Fruit fly (Drosophila melanogaster): ENCODE data around the gene CG5618.

CG5618 gene

DNA sequence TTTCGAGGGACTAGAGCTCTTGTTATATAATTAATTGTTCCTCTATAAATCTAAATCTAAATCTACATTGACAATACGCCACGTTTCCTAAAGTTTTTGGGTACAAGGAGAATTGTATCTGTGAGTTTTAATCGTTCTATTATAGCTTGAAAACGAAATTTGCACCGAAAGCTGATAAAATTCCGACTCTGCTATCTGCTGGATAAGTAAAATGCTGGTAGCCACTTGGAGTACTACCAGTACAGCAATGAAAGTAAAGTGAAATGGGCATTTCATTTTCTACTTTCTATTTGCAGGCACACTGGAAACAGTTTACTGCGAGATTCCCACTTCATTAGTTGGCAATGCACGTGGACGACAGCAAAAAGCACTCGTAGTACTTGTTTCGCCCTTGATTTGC, at the start of gene CG5618:
CG5618 (plus strand) TSS at position 301 of the 400 bp plus-strand sequence.
- TF ChIP-seq Myc (optimal IDR thresholded peaks at IDR 0.05): no peak
- TF ChIP-seq Sin3A (optimal IDR thresholded peaks at IDR 0.05): no peak
- TF ChIP-seq h (optimal IDR thresholded peaks at IDR 0.05): no peak
- TF ChIP-seq ttk (optimal IDR thresholded peaks at IDR 0.05): no peak
- no peak for TF ChIP-seq insv (optimal IDR thresholded peaks at IDR 0.05)

DNA sequence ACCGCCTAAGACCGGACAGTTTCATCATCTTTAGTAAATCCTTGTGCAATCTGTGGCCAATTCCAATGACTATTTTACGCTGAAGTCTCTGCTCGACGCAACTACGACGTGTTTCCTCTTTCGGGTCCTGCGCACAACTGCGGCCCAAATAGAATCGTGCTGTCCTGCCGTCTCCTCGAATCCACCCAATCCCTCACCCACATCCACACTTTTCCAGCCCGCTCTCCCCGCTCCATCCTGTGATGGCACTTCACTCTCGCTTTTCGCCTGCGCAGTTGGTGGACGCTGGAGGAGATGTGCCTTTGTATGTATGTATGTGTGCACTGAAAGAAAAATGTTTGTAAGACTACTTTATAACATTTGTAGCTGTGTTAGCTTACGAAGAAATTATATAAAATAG, 47.1 kb upstream of the CG5618 start, which contains the start of gene CG32225:
CG32225 (minus strand) TSS at position 142 of the 400 bp plus-strand sequence.
- TF ChIP-seq Sin3A (optimal IDR thresholded peaks at IDR 0.05): no peak
- no peak for TF ChIP-seq ttk (optimal IDR thresholded peaks at IDR 0.05)
- no peak for TF ChIP-seq psq (optimal IDR thresholded peaks at IDR 0.05)
- no peak for TF ChIP-seq Myc (optimal IDR thresholded peaks at IDR 0.05)
- TF ChIP-seq insv (optimal IDR thresholded peaks at IDR 0.05): no peak
- TF ChIP-seq h (optimal IDR thresholded peaks at IDR 0.05): no peak

DNA sequence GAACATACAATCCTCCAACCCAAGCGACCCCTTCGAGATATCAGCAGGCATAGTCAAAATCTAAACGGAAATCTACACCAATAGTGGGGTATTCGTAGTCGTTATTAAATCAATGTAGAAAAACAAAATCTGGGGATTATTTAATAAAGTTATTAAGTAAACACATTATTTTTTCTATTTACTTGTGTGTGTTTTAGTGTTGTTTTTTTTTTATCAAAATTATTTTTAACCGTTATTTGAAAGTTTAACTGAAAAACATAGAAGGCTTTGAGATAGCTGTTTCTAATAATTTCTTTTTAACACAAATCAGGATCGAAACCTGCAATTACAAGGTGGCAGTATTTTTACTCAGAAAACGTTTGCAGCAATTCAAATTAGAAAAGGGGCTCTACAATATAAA, 43.9 kb upstream of the CG5618 start, which contains the start of gene polo:
polo (plus strand) TSS at position 301 of the 400 bp plus-strand sequence.
- no peak for TF ChIP-seq h (optimal IDR thresholded peaks at IDR 0.05)
- no peak for TF ChIP-seq Sin3A (optimal IDR thresholded peaks at IDR 0.05)
- no peak for TF ChIP-seq psq (optimal IDR thresholded peaks at IDR 0.05)
- TF ChIP-seq ttk (optimal IDR thresholded peaks at IDR 0.05): no peak
- TF ChIP-seq Myc (optimal IDR thresholded peaks at IDR 0.05): no peak
- TF ChIP-seq insv (optimal IDR thresholded peaks at IDR 0.05): no peak

DNA sequence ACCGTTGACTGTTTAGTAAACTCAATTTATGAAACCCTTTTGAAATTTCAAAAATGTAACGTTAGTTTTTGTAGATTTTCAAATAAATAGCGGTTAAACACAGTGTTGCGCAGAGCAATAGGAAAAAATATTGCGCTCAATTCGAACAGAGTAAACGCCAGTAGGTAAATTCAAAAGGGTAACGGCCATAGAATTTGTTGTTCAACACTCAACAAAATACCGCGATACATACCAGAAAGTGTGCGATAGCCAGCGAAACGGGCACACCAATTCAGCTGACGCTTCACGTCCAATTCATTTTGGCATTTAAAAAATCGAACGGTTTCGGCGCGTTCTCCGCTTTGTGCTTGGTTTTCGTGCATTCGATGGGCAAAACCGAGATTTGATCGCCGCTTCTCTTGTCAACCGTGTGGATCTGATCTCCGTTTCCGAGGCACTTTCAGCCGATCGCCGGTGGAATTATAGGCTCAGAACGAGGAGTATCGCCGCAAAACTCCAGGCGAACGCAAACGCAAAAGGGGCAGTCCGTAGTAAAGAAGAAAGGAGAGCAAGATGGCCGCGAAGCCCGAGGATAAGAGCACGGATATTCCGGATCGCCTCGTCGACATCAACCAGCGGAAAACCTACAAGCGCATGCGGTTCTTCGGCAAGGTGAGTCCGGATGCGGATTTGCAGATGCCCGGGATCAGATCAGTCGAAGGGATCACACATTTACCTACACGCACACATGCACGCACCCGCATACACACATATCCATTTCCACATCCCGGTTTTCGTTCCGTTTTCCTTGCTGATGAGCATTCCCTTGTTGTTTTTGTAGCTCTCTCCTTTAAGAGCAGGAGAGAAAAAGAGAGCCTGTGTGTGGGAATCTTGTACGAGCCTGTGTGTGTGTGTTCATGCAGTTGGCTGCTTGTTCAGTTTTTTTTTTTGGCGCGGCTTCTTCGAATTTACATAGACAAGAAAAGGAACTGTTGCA, 43.2 kb upstream of the CG5618 start:
- TF ChIP-seq psq (optimal IDR thresholded peaks at IDR 0.05): no peak
- TF ChIP-seq Sin3A (optimal IDR thresholded peaks at IDR 0.05): no peak
- TF ChIP-seq insv (optimal IDR thresholded peaks at IDR 0.05): peak; percentile 7
- TF ChIP-seq h (optimal IDR thresholded peaks at IDR 0.05): no peak
- no peak for TF ChIP-seq Myc (optimal IDR thresholded peaks at IDR 0.05)
- TF ChIP-seq ttk (optimal IDR thresholded peaks at IDR 0.05): no peak

DNA sequence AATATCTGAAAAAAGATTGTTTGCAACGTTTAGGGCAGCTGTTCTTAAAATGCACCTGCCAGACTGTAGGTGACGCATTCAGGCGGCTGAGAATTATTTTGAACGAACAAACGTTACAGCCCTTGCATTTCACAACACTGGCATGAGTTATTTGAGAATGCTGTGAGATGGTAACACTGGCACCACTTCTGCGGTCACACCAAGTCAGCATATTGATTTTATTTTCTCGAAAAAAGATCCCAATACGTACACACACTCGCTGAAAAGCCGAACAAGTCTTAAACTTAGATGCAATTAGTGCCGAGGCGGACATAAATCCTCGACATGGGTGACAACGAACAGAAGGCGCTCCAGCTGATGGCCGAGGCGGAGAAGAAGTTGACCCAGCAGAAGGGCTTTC, 39.8 kb upstream of the CG5618 start, which contains the start of gene alphaSnap:
alphaSnap (plus strand) TSS at position 164 of the 400 bp plus-strand sequence.
- TF ChIP-seq Myc (optimal IDR thresholded peaks at IDR 0.05) (no peak), Sin3A (optimal IDR thresholded peaks at IDR 0.05) (no peak), ttk (optimal IDR thresholded peaks at IDR 0.05) (no peak), insv (optimal IDR thresholded peaks at IDR 0.05) (no peak), h (optimal IDR thresholded peaks at IDR 0.05) (no peak), psq (optimal IDR thresholded peaks at IDR 0.05) (no peak)

DNA sequence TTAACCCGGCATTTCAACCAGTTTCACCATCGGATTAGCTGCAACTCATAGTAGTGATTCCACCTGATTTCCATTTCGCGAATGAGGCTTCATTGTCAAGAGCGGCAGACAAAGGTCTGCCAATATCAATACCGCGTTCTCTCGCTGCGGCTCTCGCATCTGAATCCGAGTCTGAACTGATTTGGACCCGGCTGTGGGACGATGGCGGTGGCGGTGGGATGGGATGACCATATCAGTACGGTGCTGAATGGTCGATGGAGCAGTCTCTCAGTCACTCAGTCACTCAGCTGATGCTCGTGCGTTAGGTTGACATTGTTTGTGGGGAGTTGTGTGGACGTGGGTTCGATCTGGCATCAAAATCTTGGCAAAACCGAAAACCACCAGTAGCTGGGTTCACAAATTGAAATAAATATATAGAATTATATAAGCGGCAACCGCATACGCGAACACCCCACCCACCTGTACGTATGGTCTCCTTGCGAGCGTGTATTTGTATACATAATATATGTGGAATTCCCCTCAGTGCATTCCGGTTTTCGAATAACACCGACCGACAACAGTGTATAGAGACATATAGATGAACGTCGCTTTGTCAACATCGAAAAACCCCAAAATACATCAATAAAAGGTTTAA, 36.2 kb upstream of the CG5618 start, which contains the start of gene Spn77Ba:
Spn77Ba (plus strand) TSS at position 235 of the 634 bp plus-strand sequence.
- TF ChIP-seq h (optimal IDR thresholded peaks at IDR 0.05): no peak
- TF ChIP-seq ttk (optimal IDR thresholded peaks at IDR 0.05): no peak
- TF ChIP-seq Myc (optimal IDR thresholded peaks at IDR 0.05): no peak
- TF ChIP-seq insv (optimal IDR thresholded peaks at IDR 0.05): no peak
- TF ChIP-seq psq (optimal IDR thresholded peaks at IDR 0.05): no peak
- TF ChIP-seq Sin3A (optimal IDR thresholded peaks at IDR 0.05): no peak

DNA sequence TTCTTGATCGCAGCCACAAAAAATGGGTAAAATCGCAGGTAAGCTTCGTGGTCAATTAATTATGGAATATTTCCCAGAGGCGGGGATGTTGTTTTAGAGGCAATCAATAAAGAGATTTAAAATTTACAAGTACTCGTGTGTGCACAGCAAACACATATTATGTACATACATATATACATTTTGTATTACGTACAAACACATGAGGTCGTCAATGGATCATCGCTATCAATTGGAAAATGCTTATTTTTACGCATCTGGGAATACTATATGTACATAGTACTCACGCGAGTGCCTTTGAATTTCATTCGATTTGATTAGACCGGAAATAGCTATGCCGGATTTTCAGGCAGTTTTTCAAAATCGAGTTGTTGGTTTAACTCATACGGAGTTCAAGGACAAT, 35.5 kb upstream of the CG5618 start:
- TF ChIP-seq ttk (optimal IDR thresholded peaks at IDR 0.05): no peak

DNA sequence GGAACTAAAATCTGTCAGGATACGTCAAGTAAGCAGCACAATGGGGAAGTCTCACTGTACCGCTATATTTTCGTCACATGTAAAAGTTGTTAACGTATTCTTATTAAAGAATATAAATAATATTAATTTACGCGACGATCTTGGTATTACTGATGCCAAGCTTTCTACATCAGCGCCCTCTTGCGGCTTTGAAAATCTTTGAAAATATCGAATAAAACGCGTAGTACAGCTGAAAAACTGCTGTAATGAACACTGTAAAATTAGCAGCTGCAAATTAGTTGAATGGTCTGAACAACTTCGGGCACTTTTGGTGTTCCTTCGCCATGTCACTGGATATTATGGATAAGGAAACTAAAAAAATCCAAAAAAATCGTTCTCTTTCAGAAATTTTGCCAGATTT, 33.2 kb upstream of the CG5618 start:
- TF ChIP-seq h (optimal IDR thresholded peaks at IDR 0.05) (no peak), Myc (optimal IDR thresholded peaks at IDR 0.05) (no peak), insv (optimal IDR thresholded peaks at IDR 0.05) (no peak), Sin3A (optimal IDR thresholded peaks at IDR 0.05) (no peak), ttk (optimal IDR thresholded peaks at IDR 0.05) (no peak), psq (optimal IDR thresholded peaks at IDR 0.05) (no peak)

DNA sequence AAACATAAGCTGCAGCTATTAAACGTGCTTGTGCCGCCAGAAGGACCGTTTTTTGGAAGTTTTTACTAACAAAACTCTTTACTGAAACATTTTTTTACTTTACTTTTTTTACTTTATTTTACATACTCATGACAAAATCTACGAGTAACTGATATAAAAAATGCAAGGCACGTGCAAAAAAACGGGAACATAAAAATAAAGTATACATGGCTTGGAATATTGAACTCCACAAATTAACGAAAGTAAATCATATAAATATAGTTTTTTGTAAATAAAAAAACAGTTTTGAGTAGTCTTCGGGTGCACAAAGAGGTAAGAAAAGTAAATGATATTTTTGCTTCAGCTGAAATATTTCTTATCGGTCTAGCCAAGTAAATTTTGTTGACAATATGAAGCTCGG, 32.6 kb upstream of the CG5618 start, which contains the start of gene Spn77Bb:
Spn77Bb (plus strand) TSS at position 301 of the 400 bp plus-strand sequence.
- TF ChIP-seq insv (optimal IDR thresholded peaks at IDR 0.05) (no peak), Sin3A (optimal IDR thresholded peaks at IDR 0.05) (no peak), psq (optimal IDR thresholded peaks at IDR 0.05) (no peak), ttk (optimal IDR thresholded peaks at IDR 0.05) (no peak), Myc (optimal IDR thresholded peaks at IDR 0.05) (no peak), h (optimal IDR thresholded peaks at IDR 0.05) (no peak)

DNA sequence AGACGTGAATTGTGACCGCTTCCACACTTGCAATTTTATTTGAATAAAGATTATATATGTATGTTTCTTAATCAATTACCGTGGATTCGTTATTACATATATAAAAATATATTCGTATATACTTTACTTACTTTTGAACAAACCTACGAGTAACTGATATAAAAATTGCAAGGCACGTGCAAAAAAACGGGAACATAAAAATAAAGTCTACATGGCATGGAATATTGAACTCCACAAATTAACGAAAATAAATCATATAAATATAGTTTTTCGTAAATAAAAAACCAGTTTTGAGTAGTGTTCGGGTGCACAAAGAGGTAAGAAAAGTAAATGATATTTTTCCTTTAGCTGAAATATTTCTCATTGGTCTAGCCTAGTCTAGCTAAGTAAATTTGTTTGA, 10.9 kb upstream of the CG5618 start, which contains the start of gene Spn77Bc:
Spn77Bc (plus strand) TSS at position 301 of the 400 bp plus-strand sequence.
- no peak for TF ChIP-seq Sin3A (optimal IDR thresholded peaks at IDR 0.05)
- TF ChIP-seq h (optimal IDR thresholded peaks at IDR 0.05): no peak
- TF ChIP-seq ttk (optimal IDR thresholded peaks at IDR 0.05): no peak
- no peak for TF ChIP-seq Myc (optimal IDR thresholded peaks at IDR 0.05)
- no peak for TF ChIP-seq psq (optimal IDR thresholded peaks at IDR 0.05)
- TF ChIP-seq insv (optimal IDR thresholded peaks at IDR 0.05): no peak

DNA sequence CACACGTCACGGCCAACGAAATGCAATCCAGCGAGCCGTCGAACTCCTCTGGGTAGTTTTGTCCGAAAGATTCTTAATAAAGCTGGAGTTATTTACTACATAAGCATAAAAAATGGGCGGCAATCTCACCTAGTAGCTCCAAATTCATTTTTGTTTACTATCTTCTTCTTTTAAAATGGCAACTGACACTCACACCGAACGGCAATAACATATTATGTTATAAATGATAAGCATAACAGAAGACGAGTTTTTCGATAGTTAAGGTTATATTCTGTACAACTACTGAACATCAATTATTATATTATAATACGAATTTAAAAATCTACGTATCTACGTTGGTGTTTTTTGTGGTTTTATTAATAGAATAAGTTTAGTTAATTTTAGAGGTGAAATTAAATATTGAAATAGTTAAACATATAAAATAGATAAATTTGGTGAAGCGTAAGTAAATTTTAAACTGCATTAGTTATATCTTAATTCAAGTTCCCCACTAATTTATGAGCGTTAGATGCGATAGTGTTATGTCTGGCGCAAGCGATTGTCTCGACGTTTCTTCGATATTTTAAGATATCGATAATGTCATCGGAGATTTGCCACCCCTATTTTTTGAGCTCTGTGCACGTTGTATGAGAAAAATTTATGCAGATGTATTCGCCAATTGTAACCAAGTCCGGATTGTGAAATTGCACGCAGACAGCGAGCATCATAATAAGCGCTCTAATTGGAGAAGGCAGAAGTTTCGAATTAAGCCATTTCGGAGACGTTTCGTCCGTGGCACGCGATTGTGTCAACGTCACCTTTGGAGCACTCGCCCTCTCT, 5.3 kb upstream of the CG5618 start, which contains the start of the genes Rbbp5 and eRF1:
Rbbp5 (minus strand) TSS at position 181 of the 819 bp plus-strand sequence.
eRF1 (plus strand) TSS at position 594 of the 819 bp plus-strand sequence.
- no peak for TF ChIP-seq Myc (optimal IDR thresholded peaks at IDR 0.05)
- no peak for TF ChIP-seq ttk (optimal IDR thresholded peaks at IDR 0.05)
- no peak for TF ChIP-seq h (optimal IDR thresholded peaks at IDR 0.05)
- TF ChIP-seq psq (optimal IDR thresholded peaks at IDR 0.05): no peak
- TF ChIP-seq Sin3A (optimal IDR thresholded peaks at IDR 0.05): no peak
- TF ChIP-seq insv (optimal IDR thresholded peaks at IDR 0.05): no peak

Measured in Kc167 (cell line).